Worm (Caenorhabditis elegans) whole organism, L3 larva: ENCODE results near the gene mdt-21.

Source experiments
- fkh-10 ChIP-seq: sonication (generic microtip); optimal IDR thresholded peaks from 2 replicates; lab custom pipeline; 2017; ENCODE audit warnings: missing biosample characterization, missing genetic modification reagents, missing genetic modification characterization
- skn-1 ChIP-seq: fragments of 150-350 bp; optimal IDR thresholded peaks from 2 replicates; lab custom pipeline; 2014; ENCODE audit warnings: missing biosample characterization, missing genetic modification characterization
- zag-1 ChIP-seq: fragments of 150-350 bp; optimal IDR thresholded peaks from 2 replicates; lab custom pipeline; 2014; ENCODE audit warnings: missing biosample characterization, missing genetic modification characterization

- TF ChIP-seq skn-1 (tag; lab: Kevin White, UChicago) (no peak), fkh-10 (GFP tag; lab: Kevin White, UChicago) (no peak), zag-1 (no peak)
Measured at ce11 chrIII:11824580-11824979, 47.2 kb downstream of the mdt-21 start.
